Comparison of ENCODE assay signal across 2 fruit fly cellular contexts in genomic region chr2L:2810831-2811230, dm6.
A peak's percentile ranks its signal among the peaks of the same experiment; 100 is the strongest.
TF ChIP-seq lines count a peak whose summit lies in the region.

No protein-coding gene starts in this region.

TF ChIP-seq in whole organism, prepupa, 60 proteins besides CTCF, POLR2A, EP300 and RAD21:
- TF ChIP-seq CG4318 (GFP tag; optimal IDR thresholded peaks at IDR 0.05; lab: Kevin White, UChicago) (no peak), svp (GFP tag; lab: Kevin White, UChicago) (peak; percentile 96)

TF ChIP-seq in whole organism, wandering third instar larva, 38 proteins besides CTCF, POLR2A, EP300 and RAD21:
- TF ChIP-seq Rel (GFP tag; optimal IDR thresholded peaks at IDR 0.05; lab: Kevin White, UChicago) (no peak), Rel (tag; optimal IDR thresholded peaks at IDR 0.05; lab: Kevin White, UChicago) (peak; percentile 77), CrebA (GFP tag; optimal IDR thresholded peaks at IDR 0.05; lab: Kevin White, UChicago; ENCODE audit: borderline replicate concordance) (peak; percentile 13), Dif (GFP tag; optimal IDR thresholded peaks at IDR 0.05; lab: Kevin White, UChicago; ENCODE audit: partially characterized antibody) (no peak), lola (GFP tag; optimal IDR thresholded peaks at IDR 0.05; lab: Kevin White, UChicago) (no peak)
